Worm (Caenorhabditis elegans) whole organism, late embryonic: ENCODE results near the gene slo-1.

Experiments
- F13H6.1 ChIP-seq: sonication (generic microtip); optimal IDR thresholded peaks from 2 replicates; lab custom pipeline; 2016; ENCODE audit warnings: missing genetic modification characterization, missing compliant biosample characterization
- ceh-18 ChIP-seq: sonication (generic microtip); optimal IDR thresholded peaks from 2 replicates; lab custom pipeline; 2016; ENCODE audit warnings: missing genetic modification characterization, missing compliant biosample characterization
- ceh-48 ChIP-seq: sonication (generic microtip); optimal IDR thresholded peaks from 2 replicates; lab custom pipeline; 2016; ENCODE audit warnings: missing genetic modification characterization, inconsistent platforms, missing compliant biosample characterization
- mec-3 ChIP-seq: sonication (generic microtip); optimal IDR thresholded peaks from 2 replicates; lab custom pipeline; 2016; ENCODE audit warnings: borderline replicate concordance, missing genetic modification characterization, missing compliant biosample characterization

DNA sequence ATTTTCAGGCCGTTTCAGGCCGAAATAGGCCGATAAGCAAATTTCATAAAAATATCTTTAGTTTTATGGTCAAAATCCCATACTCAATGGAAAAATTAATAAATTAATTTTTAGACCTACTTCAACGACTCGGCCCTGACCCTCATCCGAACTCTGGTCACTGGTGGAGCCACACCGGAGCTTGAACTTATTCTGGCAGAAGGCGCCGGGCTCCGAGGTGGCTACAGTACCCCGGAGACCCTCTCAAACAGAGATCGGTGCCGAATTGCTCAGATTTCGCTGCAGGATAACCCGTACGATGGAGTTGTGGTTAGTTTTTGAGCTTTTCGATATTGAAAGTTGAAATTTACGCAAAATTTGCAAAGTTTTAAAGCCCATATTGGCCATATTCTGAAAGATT is 14.7 kb downstream of the slo-1 start:
- TF ChIP-seq ceh-48 (tag; lab: Kevin White, UChicago) = no peak
- no peak for TF ChIP-seq F13H6.1
- no peak for TF ChIP-seq ceh-18 (tag; lab: Kevin White, UChicago)
- TF ChIP-seq mec-3 (tag; lab: Kevin White, UChicago) = no peak
